Worm (Caenorhabditis elegans) whole organism, early embryonic: ENCODE measurements around the gene clec-160.

Source experiments
- ama-1 ChIP-seq: fragments of 150-350 bp; optimal IDR thresholded peaks from 2 replicates; lab custom pipeline; 2014
- ets-7 ChIP-seq: sonication (generic microtip); optimal IDR thresholded peaks from 2 replicates; lab custom pipeline; 2016; ENCODE audit warnings: missing genotype, missing genetic modification characterization, missing compliant biosample characterization

- TF ChIP-seq ets-7 (tag; lab: Kevin White, UChicago) = no peak
- no peak for TF ChIP-seq ama-1
These were observed 15.7 kb upstream of the clec-160 start for ce11 chrIII:8291268-8292032.
